Fruit fly (Drosophila melanogaster) whole organism, pupa: ENCODE data around the gene CG17292.

Experiments used
- CG10348 ChIP-seq: fragments of 200-800 bp; sonication (Bioruptor generic); IDR thresholded peaks from 2 replicates; pipeline ENCODE4 v1.3.6; 2022; ENCODE audit warnings: missing biosample characterization, missing genetic modification characterization
- CG13204 ChIP-seq: fragments of 200-800 bp; sonication (Bioruptor generic); optimal IDR thresholded peaks from 2 replicates; lab custom pipeline; 2018; ENCODE audit warnings: missing biosample characterization, mild to moderate bottlenecking, missing genetic modification characterization, moderate library complexity
- CG14655 ChIP-seq: fragments of 200-800 bp; sonication (Bioruptor generic); optimal IDR thresholded peaks from 3 replicates; lab custom pipeline; 2017; ENCODE audit warnings: mild to moderate bottlenecking, missing biosample characterization, missing genetic modification reagents, missing genetic modification characterization
- CG32121 ChIP-seq: fragments of 200-800 bp; sonication (Bioruptor generic); IDR thresholded peaks from 2 replicates; pipeline ENCODE4 v1.3.6; 2022; ENCODE audit warnings: missing biosample characterization, missing genetic modification characterization
- CG34367 ChIP-seq: fragments of 200-800 bp; sonication (Bioruptor generic); optimal IDR thresholded peaks from 2 replicates; lab custom pipeline; 2018; ENCODE audit warnings: missing biosample characterization, mild to moderate bottlenecking, missing genetic modification characterization
- CG4496 ChIP-seq: fragments of 200-800 bp; sonication (Bioruptor generic); IDR thresholded peaks from 3 replicates; pipeline ENCODE4 v1.3.6; 2022; ENCODE audit warnings: missing biosample characterization, missing genetic modification characterization
- CG8301 ChIP-seq: fragments of 200-800 bp; sonication (Bioruptor generic); optimal IDR thresholded peaks from 2 replicates; lab custom pipeline; 2018; ENCODE audit warnings: missing biosample characterization, mild to moderate bottlenecking, missing genetic modification characterization
- EcR ChIP-seq: fragments of 200-800 bp; sonication (Bioruptor generic); optimal IDR thresholded peaks from 3 replicates; lab custom pipeline; 2019; ENCODE audit warnings: missing biosample characterization, missing genetic modification characterization, mild to moderate bottlenecking, moderate library complexity, missing genetic modification reagents
- Pif1B ChIP-seq: fragments of 200-800 bp; sonication (Bioruptor generic); optimal IDR thresholded peaks from 3 replicates; lab custom pipeline; 2016; ENCODE audit warnings: missing biosample characterization, missing genetic modification characterization
- Snoo ChIP-seq: fragments of 200-800 bp; sonication (Bioruptor generic); optimal IDR thresholded peaks from 3 replicates; lab custom pipeline; 2017; ENCODE audit warnings: missing biosample characterization, mild to moderate bottlenecking, missing genetic modification characterization, inconsistent platforms
- rn ChIP-seq: fragments of 200-800 bp; sonication (Bioruptor generic); IDR thresholded peaks from 2 replicates; pipeline ENCODE4 v1.3.6; 2022; ENCODE audit warnings: missing biosample characterization, missing genetic modification characterization

dm6 chr2L:8370364-8371326 lies at the start of gene CG17292:
- TF ChIP-seq CG14655 (GFP tag; lab: Kevin White, UChicago) (no peak), CG10348 (0 out of 2 replicates have a peak, but pooled peaks have one; percentile 6), Snoo (tag; lab: Kevin White, UChicago) (no peak), EcR (GFP tag; lab: Kevin White, UChicago) (peak; percentile 44), CG8301 (tag; lab: Kevin White, UChicago) (no peak), rn (GFP tag; lab: Robert Waterston, UW) (no peak), CG13204 (GFP tag; lab: Kevin White, UChicago) (no peak), CG32121 (GFP tag; lab: Robert Waterston, UW) (peak; percentile 46; the same call in 1 of the 2 replicates), CG4496 (peak; percentile 50; the same call in 1 of the 3 replicates), CG34367 (no peak), Pif1B (no peak)
